Worm (Caenorhabditis elegans): ENCODE measurements around the gene C05B5.17.
A peak's percentile ranks its signal among the peaks of the same experiment; 100 is the strongest.

C05B5.17 gene

DNA sequence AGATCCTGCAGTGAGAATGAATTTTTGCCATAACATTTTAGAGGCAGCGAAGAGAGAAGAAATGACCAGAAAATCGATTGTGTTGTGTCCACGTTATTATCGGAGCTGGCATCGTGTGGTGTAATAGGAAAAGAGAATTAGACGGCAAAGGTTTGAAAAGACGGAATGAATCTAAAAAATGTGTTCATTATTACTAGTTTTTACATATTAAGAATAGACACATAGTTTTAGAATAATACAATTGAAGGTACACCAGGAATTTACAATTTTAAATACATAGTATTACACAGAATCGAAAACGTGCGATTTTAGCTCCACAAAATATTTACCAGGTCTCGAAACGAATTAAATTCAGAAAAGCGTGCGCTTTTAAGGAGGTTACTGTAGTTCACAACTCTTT, 48.9 kb downstream of the C05B5.17 start, which contains the start of gene K03H1.13:
K03H1.13 (minus strand) TSS at position 101 of the 400 bp plus-strand sequence.
- TF ChIP-seq ceh-39 (tag; optimal IDR thresholded peaks at IDR 0.05) (peak; percentile 21), lsy-2 (tag; optimal IDR thresholded peaks at IDR 0.05) (no peak)

All from whole organism, mixed stage, embryonic.